Fruit fly (Drosophila melanogaster) whole organism, embryonic: ENCODE measurements around the gene dikar.

Experiments used
- CG1602 ChIP-seq: fragments of 200-800 bp; sonication (Bioruptor generic); optimal IDR thresholded peaks from 3 replicates; lab custom pipeline; 2016; ENCODE audit warnings: missing biosample characterization, missing genetic modification characterization
- CG1647 ChIP-seq: fragments of 200-800 bp; sonication (Bioruptor generic); optimal IDR thresholded peaks from 3 replicates; lab custom pipeline; 2016; ENCODE audit warnings: missing biosample characterization, missing genetic modification characterization
- croc ChIP-seq: fragments of 200-800 bp; sonication (Bioruptor generic); conservative IDR thresholded peaks from 3 replicates; pipeline ENCODE4 v1.3.6; 2022; ENCODE audit warnings: missing biosample characterization, missing genetic modification characterization
- da ChIP-seq: fragments of 200-800 bp; sonication (Bioruptor generic); optimal IDR thresholded peaks from 2 replicates; lab custom pipeline; 2016; ENCODE audit warnings: missing biosample characterization, missing genetic modification characterization

DNA sequence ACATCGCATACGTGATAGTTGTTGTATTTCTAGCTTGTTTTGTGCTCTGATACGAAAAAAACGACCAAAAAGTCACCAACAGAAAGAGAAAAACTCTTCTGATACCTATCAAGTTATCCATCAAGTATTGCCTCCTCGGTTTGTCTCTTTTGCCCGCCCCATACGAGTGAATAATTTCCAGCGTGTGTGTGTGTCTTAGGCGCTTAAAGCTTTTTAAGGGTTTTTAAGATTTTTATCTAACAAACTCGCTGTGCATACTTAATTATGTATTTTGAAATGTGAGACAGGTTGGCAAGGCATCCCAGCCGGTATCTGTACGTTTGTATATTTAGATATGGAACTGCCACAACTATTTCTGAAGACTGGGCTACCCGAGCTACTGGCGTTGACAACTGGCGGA lies 36.4 kb upstream of the dikar start:
- TF ChIP-seq CG1602 (GFP tag; lab: Kevin White, UChicago) (no peak), CG1647 (no peak), croc (GFP tag; lab: Robert Waterston, UW) (no peak), da (GFP tag; lab: Kevin White, UChicago) (no peak)
